Worm (Caenorhabditis elegans): ENCODE measurements around the gene cla-1.

DNA sequence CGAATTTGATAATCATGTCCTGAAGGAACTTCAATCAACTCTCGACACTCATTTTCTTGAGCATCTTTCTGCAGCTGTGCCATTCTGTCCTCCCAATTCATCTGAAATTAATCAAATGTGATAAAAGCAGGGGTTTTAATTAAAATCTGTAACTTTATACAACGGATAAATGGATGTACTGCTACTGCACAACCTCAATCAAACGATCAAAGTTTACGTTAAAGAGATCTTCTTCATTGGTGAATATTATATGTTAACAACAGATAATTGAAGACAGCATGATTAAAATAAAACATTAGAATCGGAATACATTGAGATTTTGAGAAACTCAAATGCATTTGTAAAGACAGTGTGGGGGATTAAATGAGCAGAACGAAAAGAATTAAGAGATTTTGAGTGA is 10.4 kb upstream of the cla-1 start, which contains the start of gene F32E10.5:
- no peak for TF ChIP-seq pha-4 (GFP tag; IDR thresholded peaks at IDR 0.05)
- no peak for TF ChIP-seq pha-4 (tag; optimal IDR thresholded peaks at IDR 0.05)
- TF ChIP-seq unc-39 (tag; optimal IDR thresholded peaks at IDR 0.05), result no peak
- no peak for TF ChIP-seq nhr-11 (tag; optimal IDR thresholded peaks at IDR 0.05)

All from whole organism, L4 larva.